Worm (Caenorhabditis elegans): ENCODE results near the gene C03B1.4.

- TF ChIP-seq lin-35 (GFP tag; optimal IDR thresholded peaks at IDR 0.05) (no peak), nhr-77 (tag; optimal IDR thresholded peaks at IDR 0.05) (no peak), aha-1 (tag; optimal IDR thresholded peaks at IDR 0.05) (no peak)
Observed at ce11 chrX:6326088-6326487, 38.2 kb upstream of the C03B1.4 start, which contains the start of gene col-168.
